Worm (Caenorhabditis elegans): ENCODE results near the gene C02E7.7.

- no peak for TF ChIP-seq ceh-28 (tag; optimal IDR thresholded peaks at IDR 0.05)
- no peak for TF ChIP-seq egl-27 (tag; optimal IDR thresholded peaks at IDR 0.05)
- no peak for TF ChIP-seq ZK546.5 (tag; optimal IDR thresholded peaks at IDR 0.05)
- no peak for TF ChIP-seq nhr-237 (tag; optimal IDR thresholded peaks at IDR 0.05)
Measured at ce11 chrV:4913853-4914252, 4.5 kb downstream of the C02E7.7 start.
